Worm (Caenorhabditis elegans): ENCODE results near the gene vps-50.

The vps-50 gene

ce11 chrIII:10903009-10903609 lies 34.1 kb downstream of the vps-50 start (continued):
- TF ChIP-seq nhr-85 (tag) (no peak), sox-4 (tag; optimal IDR thresholded peaks at IDR 0.05) (peak; percentile 43), zip-4 (GFP tag; optimal IDR thresholded peaks at IDR 0.05) (no peak), nhr-20 (tag; optimal IDR thresholded peaks at IDR 0.05) (peak; percentile 4), efl-3 (GFP tag; optimal IDR thresholded peaks at IDR 0.05) (no peak), hlh-4 (tag; optimal IDR thresholded peaks at IDR 0.05) (no peak), blmp-1 (tag; optimal IDR thresholded peaks at IDR 0.05) (no peak), nhr-71 (tag; optimal IDR thresholded peaks at IDR 0.05) (peak; percentile 73), unc-98 (GFP tag; IDR thresholded peaks at IDR 0.05) (no peak), ceh-88 (GFP tag; IDR thresholded peaks at IDR 0.05) (no peak), dpl-1 (GFP tag; optimal IDR thresholded peaks at IDR 0.05) (no peak)

ce11 chrIII:10904320-10904961 lies 35.4 kb downstream of the vps-50 start:
- TF ChIP-seq efl-1 (optimal IDR thresholded peaks at IDR 0.05) (no peak), efl-1 (GFP tag; optimal IDR thresholded peaks at IDR 0.05 in 1 of 2) (peak; percentile 10 to 94), aha-1 (tag; optimal IDR thresholded peaks at IDR 0.05) (no peak), nhr-76 (tag; optimal IDR thresholded peaks at IDR 0.05) (no peak), grh-1 (GFP tag; IDR thresholded peaks at IDR 0.05) (no peak), ces-1 (GFP tag; optimal IDR thresholded peaks at IDR 0.05) (no peak), dpl-1 (GFP tag; optimal IDR thresholded peaks at IDR 0.05) (peak in 2 of 3 experiments; percentile 1 to 54), unc-98 (GFP tag; IDR thresholded peaks at IDR 0.05) (no peak), lsy-2 (tag; optimal IDR thresholded peaks at IDR 0.05) (peak in 1 of 2 experiments; percentile 39), dsc-1 (tag; optimal IDR thresholded peaks at IDR 0.05) (no peak), ceh-63 (GFP tag; optimal IDR thresholded peaks at IDR 0.05) (no peak), xbp-1 (tag; optimal IDR thresholded peaks at IDR 0.05) (no peak), Y116A8C.19 (tag; optimal IDR thresholded peaks at IDR 0.05; ENCODE audit: borderline replicate concordance) (no peak)

DNA sequence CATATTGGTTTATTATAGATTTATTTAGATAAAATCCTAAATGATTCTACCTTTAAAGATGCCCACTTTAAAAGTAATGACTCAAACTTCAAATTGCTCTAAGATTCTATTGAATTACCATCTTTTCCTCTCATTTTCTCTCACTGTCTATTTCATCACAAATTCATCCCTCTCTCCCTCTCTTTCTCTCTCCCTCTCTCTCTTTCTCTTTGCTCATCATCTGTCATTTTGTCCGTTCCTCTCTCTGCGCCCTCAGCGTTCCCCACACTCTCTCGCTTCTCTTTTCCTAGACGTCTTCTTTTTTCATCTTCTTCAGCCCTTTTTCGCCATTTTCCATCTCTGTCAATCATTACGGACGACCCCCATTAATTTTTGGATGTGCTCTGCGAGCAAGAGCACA lies 36.1 kb downstream of the vps-50 start:
- TF ChIP-seq grh-1 (GFP tag; IDR thresholded peaks at IDR 0.05) (no peak), lin-39 (tag; optimal IDR thresholded peaks at IDR 0.05) (no peak), rnt-1 (tag; optimal IDR thresholded peaks at IDR 0.05) (no peak), ets-5 (GFP tag; IDR thresholded peaks at IDR 0.05) (no peak), ceh-88 (GFP tag; IDR thresholded peaks at IDR 0.05) (no peak), unc-98 (GFP tag; IDR thresholded peaks at IDR 0.05) (no peak), fkh-4 (tag; optimal IDR thresholded peaks at IDR 0.05; ENCODE audit: borderline replicate concordance) (no peak), nhr-84 (tag; optimal IDR thresholded peaks at IDR 0.05) (no peak), C04F5.9 (tag; optimal IDR thresholded peaks at IDR 0.05) (no peak), ztf-11 (tag; optimal IDR thresholded peaks at IDR 0.05) (peak in 1 of 2 experiments; percentile 28), lin-14 (GFP tag; optimal IDR thresholded peaks at IDR 0.05) (peak; percentile 87), nhr-47 (tag; optimal IDR thresholded peaks at IDR 0.05) (peak; percentile 55), lin-35 (GFP tag; optimal IDR thresholded peaks at IDR 0.05) (peak; percentile 73 to 79), egl-27 (tag; optimal IDR thresholded peaks at IDR 0.05) (no peak), fkh-10 (GFP tag; optimal IDR thresholded peaks at IDR 0.05) (no peak), unc-130 (tag; optimal IDR thresholded peaks at IDR 0.05) (no peak), efl-1 (optimal IDR thresholded peaks at IDR 0.05) (peak; percentile 57 to 73), efl-1 (GFP tag; optimal IDR thresholded peaks at IDR 0.05 in 1 of 2) (peak; percentile 88 to 97), mdl-1 (tag; optimal IDR thresholded peaks at IDR 0.05) (no peak), swsn-7 (tag; optimal IDR thresholded peaks at IDR 0.05) (peak; percentile 37), jun-1 (tag; optimal IDR thresholded peaks at IDR 0.05) (no peak), sox-4 (tag; optimal IDR thresholded peaks at IDR 0.05) (no peak), C16A3.4 (tag; optimal IDR thresholded peaks at IDR 0.05) (no peak), blmp-1 (tag; optimal IDR thresholded peaks at IDR 0.05) (no peak), hlh-17 (GFP tag; optimal IDR thresholded peaks at IDR 0.05; ENCODE audit: borderline replicate concordance) (no peak), snu-23 (GFP tag; optimal IDR thresholded peaks at IDR 0.05) (peak; percentile 41), nhr-71 (tag; optimal IDR thresholded peaks at IDR 0.05) (peak; percentile 63), lsy-2 (tag; optimal IDR thresholded peaks at IDR 0.05) (peak; percentile 5 to 39), nhr-85 (tag) (no peak), egl-13 (tag; optimal IDR thresholded peaks at IDR 0.05) (peak; percentile 51), tlp-1 (tag; optimal IDR thresholded peaks at IDR 0.05) (no peak), nhr-90 (tag; optimal IDR thresholded peaks at IDR 0.05; ENCODE audit: poor library complexity) (no peak), zip-4 (GFP tag; optimal IDR thresholded peaks at IDR 0.05) (no peak), mep-1 (tag; optimal IDR thresholded peaks at IDR 0.05) (no peak), dpl-1 (GFP tag; optimal IDR thresholded peaks at IDR 0.05) (peak in 2 of 3 experiments; percentile 68 to 78), fos-1 (tag; optimal IDR thresholded peaks at IDR 0.05) (no peak)

All from whole organism, L1 larva.